Worm (Caenorhabditis elegans) whole organism, young adult: Measurements from ENCODE around the gene ndua-12.

ENCODE experiments used
- B0019.2 ChIP-seq: fragments of 200-800 bp; sonication (Bioruptor generic); conservative IDR thresholded peaks from 2 replicates; pipeline ENCODE4 v1.3.6; 2022; ENCODE audit warnings: missing genetic modification reagents, missing genetic modification characterization, missing compliant biosample characterization
- Y56A3A.18 ChIP-seq: fragments of 200-800 bp; sonication (Bioruptor generic); IDR thresholded peaks from 2 replicates; pipeline ENCODE4 v1.3.6; 2022; ENCODE audit warnings: missing genetic modification reagents, missing genetic modification characterization, missing compliant biosample characterization
- cebp-2 ChIP-seq: fragments of 200-800 bp; sonication (Bioruptor generic); IDR thresholded peaks from 2 replicates; pipeline ENCODE4 v1.3.6; 2022; ENCODE audit warnings: missing genetic modification characterization, missing compliant biosample characterization
- fkh-3 ChIP-seq: sonication (generic microtip); optimal IDR thresholded peaks from 2 replicates; lab custom pipeline; 2016; ENCODE audit warnings: mild to moderate bottlenecking, missing genetic modification characterization, missing compliant biosample characterization
- lir-1 ChIP-seq: fragments of 200-800 bp; sonication (Bioruptor generic); conservative IDR thresholded peaks from 2 replicates; pipeline ENCODE4 v1.3.6; 2022; ENCODE audit warnings: missing genetic modification reagents, missing genetic modification characterization, missing compliant biosample characterization
- nhr-120 ChIP-seq: fragments of 200-800 bp; sonication (Bioruptor generic); IDR thresholded peaks from 2 replicates; pipeline ENCODE4 v1.3.6; 2022; ENCODE audit warnings: missing genetic modification characterization, missing compliant biosample characterization
- pha-4 ChIP-seq: fragments of 150-350 bp; sonication (generic microtip); optimal IDR thresholded peaks from 2 replicates; lab custom pipeline; 2014; ENCODE audit warnings: missing biosample characterization, missing genetic modification reagents, missing genetic modification characterization
- rec-8 ChIP-seq, 2 experiments: sonication (generic microtip); optimal IDR thresholded peaks; 2 replicates each; lab custom pipeline; 2016; ENCODE audit warnings: mild to moderate bottlenecking in 2 of 2, missing genetic modification characterization in 2 of 2, missing genetic modification reagents in 2 of 2, missing genotype in 2 of 2, missing biosample characterization in 1 of 2, missing compliant biosample characterization in 1 of 2, moderate library complexity in 1 of 2
- tbx-9 ChIP-seq: sonication (generic microtip); optimal IDR thresholded peaks from 2 replicates; lab custom pipeline; 2016; ENCODE audit warnings: borderline replicate concordance, missing genetic modification characterization, inconsistent platforms, missing compliant biosample characterization
- unc-130 ChIP-seq: sonication (generic microtip); optimal IDR thresholded peaks from 2 replicates; lab custom pipeline; 2016; ENCODE audit warnings: missing genetic modification reagents, missing genetic modification characterization, missing compliant biosample characterization

DNA sequence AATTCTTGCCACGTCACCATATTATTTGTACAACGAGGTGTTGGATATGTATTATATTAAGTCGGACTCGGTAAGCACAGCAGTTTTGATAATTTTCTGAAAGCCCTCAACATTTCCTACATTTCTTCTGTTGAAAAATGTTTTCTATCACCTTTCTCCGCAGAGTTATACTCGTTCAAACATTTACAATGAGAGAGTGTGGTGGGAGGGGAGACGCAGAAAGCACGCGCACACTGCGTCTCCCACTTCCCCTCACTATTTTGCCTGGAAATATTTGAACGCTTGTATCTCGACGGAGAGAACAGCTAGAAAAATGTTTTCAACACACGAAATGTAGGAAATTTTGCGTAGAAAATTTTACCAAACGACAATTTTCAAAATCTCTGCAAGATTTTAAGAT is 44.5 kb upstream of the ndua-12 start:
- no peak for TF ChIP-seq tbx-9 (tag; lab: Kevin White, UChicago)
- TF ChIP-seq lir-1 (GFP tag; lab: Robert Waterston, UW): no peak
- no peak for TF ChIP-seq unc-130 (GFP tag; lab: Kevin White, UChicago)
- no peak for TF ChIP-seq nhr-120 (GFP tag; lab: Robert Waterston, UW)
- TF ChIP-seq Y56A3A.18 (GFP tag; lab: Robert Waterston, UW): no peak
- TF ChIP-seq B0019.2 (GFP tag; lab: Robert Waterston, UW): no peak
- no peak for TF ChIP-seq pha-4 (tag; lab: Kevin White, UChicago)
- no peak for TF ChIP-seq fkh-3
- no peak for TF ChIP-seq rec-8 (tag; optimal IDR thresholded peaks at IDR 0.05; lab: Kevin White, UChicago)
- TF ChIP-seq cebp-2: no peak
